Worm (Caenorhabditis elegans): ENCODE measurements around the gene mtss-1.

The mtss-1 gene

DNA sequence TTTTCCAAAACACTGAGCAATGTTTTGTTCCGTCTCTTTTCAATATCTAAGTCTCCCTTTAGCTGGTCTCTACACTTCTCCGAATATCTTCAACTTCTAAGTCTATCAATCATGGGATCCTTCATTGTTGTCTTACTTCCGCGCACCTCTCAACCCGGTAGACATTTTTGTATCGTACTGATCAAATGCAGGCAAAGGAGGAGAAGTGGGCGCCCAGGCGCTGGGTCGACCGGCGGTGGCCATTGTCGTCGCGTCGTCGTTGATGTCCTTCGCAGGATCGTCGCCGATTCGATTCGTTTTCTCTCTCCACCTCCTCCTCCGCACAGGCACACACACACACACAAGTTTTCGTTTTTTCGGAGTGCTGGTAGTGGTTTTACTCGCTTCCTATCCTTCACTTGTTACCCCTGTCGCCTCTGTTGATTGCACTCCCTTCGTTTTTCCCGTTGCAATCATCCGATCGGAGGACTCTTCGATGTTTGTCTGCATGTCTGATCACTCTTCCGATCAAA, 33.3 kb downstream of the mtss-1 start:
- TF ChIP-seq ekl-4 (GFP tag; IDR thresholded peaks at IDR 0.05) (no peak), lir-1 (GFP tag; conservative IDR thresholded peaks at IDR 0.05) (no peak), F49E8.2 (tag; optimal IDR thresholded peaks at IDR 0.05; ENCODE audit: insufficient read depth) (no peak), die-1 (tag; optimal IDR thresholded peaks at IDR 0.05) (peak; percentile 19)

DNA sequence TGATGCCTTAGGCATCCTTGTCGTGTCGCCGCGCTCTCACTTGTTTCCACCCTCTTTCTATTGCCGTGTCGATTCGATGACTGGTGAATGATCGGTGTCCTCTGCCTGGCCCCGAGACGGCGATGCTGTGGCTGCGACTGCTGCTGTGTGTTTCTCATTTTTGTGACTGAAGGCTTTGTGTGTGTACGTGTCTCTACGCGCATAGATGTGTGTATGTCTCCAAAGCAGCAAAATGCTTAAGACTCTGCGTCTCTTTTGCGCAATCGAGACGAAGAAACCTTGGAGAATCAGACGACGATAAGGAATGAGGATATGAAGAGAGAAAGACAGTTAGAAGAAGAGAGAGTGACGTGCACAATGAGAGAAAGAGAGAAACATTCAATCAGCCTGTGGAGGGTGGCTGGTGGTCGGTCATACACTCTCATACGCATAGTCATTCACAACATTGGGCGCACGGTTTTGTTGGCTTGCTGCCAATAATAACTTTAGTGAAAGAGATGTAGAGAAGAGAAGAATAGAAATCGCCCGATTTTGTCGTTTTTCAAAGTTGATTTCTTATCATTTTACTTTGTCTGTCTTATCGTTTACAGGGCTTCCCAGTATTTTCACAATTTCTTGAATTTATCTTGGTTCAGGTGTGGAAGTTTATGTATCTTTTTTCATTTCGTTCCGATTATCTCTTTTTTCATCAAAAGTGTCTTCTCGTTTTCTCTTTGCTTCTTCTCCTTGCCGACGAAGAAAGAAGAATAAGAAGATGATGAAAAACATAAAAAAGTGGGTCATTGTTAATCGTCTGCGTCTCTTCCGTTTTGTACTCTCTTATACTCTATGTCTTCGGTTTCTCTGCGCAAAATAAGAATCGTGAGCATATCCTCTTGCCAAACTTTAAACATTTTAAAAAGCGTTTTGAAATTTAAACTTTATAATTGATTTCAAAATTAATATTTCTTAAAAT, 34.0 kb downstream of the mtss-1 start:
- TF ChIP-seq ceh-27 (GFP tag; optimal IDR thresholded peaks at IDR 0.05) (peak; percentile 90), F57A8.1 (GFP tag; optimal IDR thresholded peaks at IDR 0.05) (no peak), F37B4.10 (GFP tag; IDR thresholded peaks at IDR 0.05) (no peak), sdz-38 (tag; optimal IDR thresholded peaks at IDR 0.05) (no peak), die-1 (tag; optimal IDR thresholded peaks at IDR 0.05) (peak; percentile 4), C17E4.6 (GFP tag; IDR thresholded peaks at IDR 0.05) (no peak), sea-2 (GFP tag; IDR thresholded peaks at IDR 0.05) (no peak), hlh-26 (GFP tag; conservative IDR thresholded peaks at IDR 0.05) (no peak), ztf-3 (GFP tag; optimal IDR thresholded peaks at IDR 0.05) (peak; percentile 83), hrde-1 (tag; optimal IDR thresholded peaks at IDR 0.05; ENCODE audit: borderline replicate concordance) (no peak), B0035.1 (tag; optimal IDR thresholded peaks at IDR 0.05) (peak; percentile 67), akir-1 (GFP tag; optimal IDR thresholded peaks at IDR 0.05) (peak; percentile 70), T26A5.8 (tag; optimal IDR thresholded peaks at IDR 0.05) (no peak), egl-44 (GFP tag; IDR thresholded peaks at IDR 0.05) (no peak; the same call in 1 of the 2 replicates), ceh-91 (GFP tag; IDR thresholded peaks at IDR 0.05) (no peak), nhr-90 (tag; optimal IDR thresholded peaks at IDR 0.05) (peak; percentile 85), xnd-1 (tag; optimal IDR thresholded peaks at IDR 0.05) (no peak), gei-17 (GFP tag; optimal IDR thresholded peaks at IDR 0.05) (peak; percentile 73), tlf-1 (GFP tag; optimal IDR thresholded peaks at IDR 0.05) (peak; percentile 80), cebp-1 (GFP tag; IDR thresholded peaks at IDR 0.05) (no peak), cebp-1 (tag; optimal IDR thresholded peaks at IDR 0.05) (peak; percentile 92), F39B2.1 (GFP tag; IDR thresholded peaks at IDR 0.05) (no peak), athp-1 (tag; optimal IDR thresholded peaks at IDR 0.05) (peak; percentile 85), hsf-1 (GFP tag; IDR thresholded peaks at IDR 0.05) (no peak), madf-10 (tag; optimal IDR thresholded peaks at IDR 0.05) (peak; percentile 88), egrh-3 (GFP tag; IDR thresholded peaks at IDR 0.05) (peak; percentile 53; the same call in 1 of the 2 replicates), ztf-22 (GFP tag; optimal IDR thresholded peaks at IDR 0.05) (peak; percentile 96), F33H1.4 (GFP tag; IDR thresholded peaks at IDR 0.05) (peak; percentile 35; the same call in 1 of the 2 replicates), egl-18 (GFP tag; IDR thresholded peaks at IDR 0.05) (no peak), mes-4 (tag; optimal IDR thresholded peaks at IDR 0.05) (no peak), ztf-26 (tag; optimal IDR thresholded peaks at IDR 0.05) (peak; percentile 84), lir-1 (GFP tag; conservative IDR thresholded peaks at IDR 0.05) (peak; percentile 49; the same call in 1 of the 2 replicates), snpc-1.3 (tag; optimal IDR thresholded peaks at IDR 0.05; ENCODE audit: insufficient read depth) (peak; percentile 48), nhr-80 (tag; optimal IDR thresholded peaks at IDR 0.05) (peak; percentile 99), ceh-58 (GFP tag; IDR thresholded peaks at IDR 0.05) (no peak), fkh-3 (tag; optimal IDR thresholded peaks at IDR 0.05) (no peak), lin-54 (GFP tag; optimal IDR thresholded peaks at IDR 0.05) (peak; percentile 67), hmg-20 (GFP tag; IDR thresholded peaks at IDR 0.05) (no peak), B0019.2 (GFP tag; conservative IDR thresholded peaks at IDR 0.05) (no peak), ztf-28 (GFP tag; IDR thresholded peaks at IDR 0.05) (no peak), B0336.3 (GFP tag; IDR thresholded peaks at IDR 0.05) (peak; percentile 94), atf-7 (tag; optimal IDR thresholded peaks at IDR 0.05) (peak; percentile 98), him-1 (tag; optimal IDR thresholded peaks at IDR 0.05) (no peak)
